Fruit fly (Drosophila melanogaster) whole organism, embryonic: Measurements from ENCODE around the gene PXo.

Experiments
- BEAF-32 ChIP-seq: fragments of 200-800 bp; sonication (Bioruptor generic); optimal IDR thresholded peaks from 3 replicates; lab custom pipeline; 2017; ENCODE audit warnings: missing biosample characterization, missing genetic modification characterization, mild to moderate bottlenecking, moderate library complexity, missing genetic modification reagents
- CG13775 ChIP-seq: fragments of 200-800 bp; sonication (Bioruptor generic); optimal IDR thresholded peaks from 3 replicates; lab custom pipeline; 2017; ENCODE audit warnings: missing biosample characterization, mild to moderate bottlenecking, missing genetic modification characterization
- CG15514 ChIP-seq: fragments of 200-800 bp; sonication (Bioruptor generic); optimal IDR thresholded peaks from 3 replicates; lab custom pipeline; 2017; ENCODE audit warnings: missing biosample characterization, missing genetic modification characterization, mild to moderate bottlenecking, moderate library complexity, missing genetic modification reagents
- CG17829 ChIP-seq: fragments of 200-800 bp; optimal IDR thresholded peaks from 2 replicates; lab custom pipeline; 2019; ENCODE audit warnings: missing biosample characterization, mild to moderate bottlenecking, missing genetic modification characterization, moderate library complexity
- CG18262 ChIP-seq: fragments of 200-800 bp; optimal IDR thresholded peaks from 3 replicates; lab custom pipeline; 2019; ENCODE audit warnings: missing biosample characterization, mild to moderate bottlenecking, missing genetic modification characterization, moderate library complexity
- CG2116 ChIP-seq: fragments of 200-800 bp; sonication (Bioruptor generic); optimal IDR thresholded peaks from 3 replicates; lab custom pipeline; 2018; ENCODE audit warnings: missing biosample characterization, mild to moderate bottlenecking, missing genetic modification characterization
- CG2712 ChIP-seq: fragments of 200-800 bp; optimal IDR thresholded peaks from 3 replicates; lab custom pipeline; 2019; ENCODE audit warnings: missing biosample characterization, mild to moderate bottlenecking, missing genetic modification characterization, moderate library complexity
- CG3838 ChIP-seq: fragments of 200-800 bp; sonication (Bioruptor generic); optimal IDR thresholded peaks from 3 replicates; lab custom pipeline; 2016; ENCODE audit warnings: missing biosample characterization, missing genetic modification characterization
- CG3847 ChIP-seq: fragments of 200-800 bp; sonication (Bioruptor generic); IDR thresholded peaks from 2 replicates; pipeline ENCODE4 v1.3.6; 2022; ENCODE audit warnings: missing biosample characterization, missing genetic modification characterization
- CG4617 ChIP-seq: fragments of 200-800 bp; sonication (Bioruptor generic); optimal IDR thresholded peaks from 3 replicates; lab custom pipeline; 2016; ENCODE audit warnings: missing biosample characterization, missing genetic modification characterization, borderline replicate concordance
- CG6272 ChIP-seq: fragments of 200-800 bp; sonication (Bioruptor generic); IDR thresholded peaks from 2 replicates; pipeline ENCODE4 v1.3.6; 2022; ENCODE audit warnings: missing biosample characterization, missing genetic modification characterization
- CG8944 ChIP-seq: fragments of 200-800 bp; sonication (Bioruptor generic); optimal IDR thresholded peaks from 3 replicates; lab custom pipeline; 2016; ENCODE audit warnings: missing biosample characterization, missing genetic modification characterization
- CG9437 ChIP-seq: fragments of 200-800 bp; sonication (Bioruptor generic); optimal IDR thresholded peaks from 2 replicates; lab custom pipeline; 2018; ENCODE audit warnings: missing biosample characterization, mild to moderate bottlenecking, missing genetic modification characterization
- CG9727 ChIP-seq: fragments of 200-800 bp; sonication (Bioruptor generic); optimal IDR thresholded peaks from 3 replicates; lab custom pipeline; 2017; ENCODE audit warnings: missing biosample characterization, mild to moderate bottlenecking, missing genetic modification characterization
- CG9797 ChIP-seq: fragments of 200-800 bp; sonication (Bioruptor generic); optimal IDR thresholded peaks from 3 replicates; lab custom pipeline; 2018; ENCODE audit warnings: missing biosample characterization, mild to moderate bottlenecking, missing genetic modification characterization
- CTCF ChIP-seq: fragments of 200-800 bp; sonication (Bioruptor generic); optimal IDR thresholded peaks from 2 replicates; lab custom pipeline; 2017; ENCODE audit warnings: missing biosample characterization, mild to moderate bottlenecking, missing genetic modification characterization, moderate library complexity
- Camta ChIP-seq: fragments of 200-800 bp; sonication (Bioruptor generic); optimal IDR thresholded peaks from 2 replicates; lab custom pipeline; 2016; ENCODE audit warnings: missing biosample characterization, missing genetic modification characterization
- CoRest ChIP-seq: fragments of 200-800 bp; sonication (Bioruptor generic); optimal IDR thresholded peaks from 3 replicates; lab custom pipeline; 2018; ENCODE audit warnings: missing biosample characterization, mild to moderate bottlenecking, missing genetic modification characterization, moderate library complexity
- Deaf1 ChIP-seq: fragments of 200-800 bp; optimal IDR thresholded peaks from 3 replicates; lab custom pipeline; 2019; ENCODE audit warnings: missing biosample characterization, mild to moderate bottlenecking, missing genetic modification characterization, moderate library complexity
- Dll ChIP-seq: fragments of 200-800 bp; sonication (Bioruptor generic); IDR thresholded peaks from 4 replicates; pipeline ENCODE4 v1.3.6; 2022; ENCODE audit warnings: missing biosample characterization, missing genetic modification characterization; ENCODE audit not compliant: partially characterized antibody
- Dref ChIP-seq: fragments of 200-800 bp; sonication (Bioruptor generic); IDR thresholded peaks from 2 replicates; pipeline ENCODE4 v1.3.6; 2022; ENCODE audit warnings: missing biosample characterization, missing genetic modification characterization
- Ets97D ChIP-seq: fragments of 200-800 bp; sonication (Bioruptor generic); optimal IDR thresholded peaks from 3 replicates; lab custom pipeline; 2016; ENCODE audit warnings: missing biosample characterization, missing genetic modification characterization
- HLH4C ChIP-seq: fragments of 200-800 bp; sonication (Bioruptor generic); IDR thresholded peaks from 3 replicates; pipeline ENCODE4 v1.3.6; 2022; ENCODE audit warnings: missing biosample characterization, missing genetic modification characterization; ENCODE audit not compliant: partially characterized antibody
- HmgZ ChIP-seq: fragments of 200-800 bp; sonication (Bioruptor generic); optimal IDR thresholded peaks from 2 replicates; lab custom pipeline; 2018; ENCODE audit warnings: missing biosample characterization, mild to moderate bottlenecking, missing genetic modification characterization
- Lhr ChIP-seq: fragments of 200-800 bp; sonication (Bioruptor generic); optimal IDR thresholded peaks from 3 replicates; lab custom pipeline; 2017; ENCODE audit warnings: mild to moderate bottlenecking, missing biosample characterization, missing genetic modification reagents, missing genetic modification characterization
- MBD-R2 ChIP-seq: fragments of 200-800 bp; sonication (Bioruptor generic); IDR thresholded peaks from 2 replicates; pipeline ENCODE4 v1.3.6; 2022; ENCODE audit warnings: missing biosample characterization, missing genetic modification characterization
- Mad ChIP-seq: fragments of 200-800 bp; sonication (Bioruptor generic); optimal IDR thresholded peaks from 2 replicates; lab custom pipeline; 2016; ENCODE audit warnings: missing biosample characterization, missing genetic modification characterization
- Max ChIP-seq: fragments of 200-800 bp; sonication (Bioruptor generic); optimal IDR thresholded peaks from 2 replicates; lab custom pipeline; 2016; ENCODE audit warnings: missing biosample characterization, mild to moderate bottlenecking, missing genetic modification characterization
- Myb ChIP-seq: fragments of 200-800 bp; sonication (Bioruptor generic); optimal IDR thresholded peaks from 2 replicates; lab custom pipeline; 2016; ENCODE audit warnings: missing biosample characterization, missing genetic modification characterization
- NC2α ChIP-seq: fragments of 200-800 bp; sonication (Bioruptor generic); optimal IDR thresholded peaks from 2 replicates; lab custom pipeline; 2016; ENCODE audit warnings: missing biosample characterization, missing genetic modification characterization
- Oli ChIP-seq: fragments of 200-800 bp; sonication (Bioruptor generic); optimal IDR thresholded peaks from 2 replicates; lab custom pipeline; 2018; ENCODE audit warnings: missing biosample characterization, mild to moderate bottlenecking, missing genetic modification characterization, moderate library complexity
- Scr ChIP-seq: fragments of 200-800 bp; sonication (Bioruptor generic); IDR thresholded peaks from 2 replicates; pipeline ENCODE4 v1.3.6; 2022; ENCODE audit warnings: missing biosample characterization, missing genetic modification characterization; ENCODE audit not compliant: partially characterized antibody
- Stat92E ChIP-seq, 3 experiments: fragments of >200 bp in 2 of 3; fragments of 200-800 bp in 1 of 3; sonication (Bioruptor generic) in 1 of 3; optimal IDR thresholded peaks; 2 replicates each; lab custom pipeline; 2017 to 2019; ENCODE audit warnings: missing biosample characterization in 3 of 3, missing genetic modification characterization in 3 of 3, mild to moderate bottlenecking in 1 of 3, moderate library complexity in 1 of 3
- amos ChIP-seq: fragments of 200-800 bp; sonication (Bioruptor generic); IDR thresholded peaks from 2 replicates; pipeline ENCODE4 v1.3.6; 2022; ENCODE audit warnings: missing biosample characterization, missing genetic modification characterization; ENCODE audit not compliant: partially characterized antibody
- ap ChIP-seq: fragments of 200-800 bp; sonication (Bioruptor generic); IDR thresholded peaks from 2 replicates; pipeline ENCODE4 v1.3.6; 2022; ENCODE audit warnings: missing biosample characterization, missing genetic modification characterization
- ash1 ChIP-seq: fragments of 200-800 bp; sonication (Bioruptor generic); optimal IDR thresholded peaks from 2 replicates; lab custom pipeline; 2018; ENCODE audit warnings: missing biosample characterization, mild to moderate bottlenecking, missing genetic modification characterization
- chinmo ChIP-seq: fragments of 200-800 bp; sonication (Bioruptor generic); IDR thresholded peaks from 4 replicates; pipeline ENCODE4 v1.3.6; 2022; ENCODE audit warnings: missing biosample characterization, missing genetic modification characterization; ENCODE audit not compliant: partially characterized antibody
- dm ChIP-seq: fragments of 200-800 bp; sonication (Bioruptor generic); optimal IDR thresholded peaks from 3 replicates; lab custom pipeline; 2016; ENCODE audit warnings: missing biosample characterization, missing genetic modification characterization
- gfzf ChIP-seq: fragments of 200-800 bp; sonication (Bioruptor generic); optimal IDR thresholded peaks from 2 replicates; lab custom pipeline; 2016; ENCODE audit warnings: missing biosample characterization, mild to moderate bottlenecking, missing genetic modification characterization, moderate library complexity
- hkb ChIP-seq, 2 experiments: fragments of 200-800 bp in 1 of 2; fragments of >200 bp in 1 of 2; sonication (Bioruptor generic) in 1 of 2; IDR thresholded peaks in 1 of 2; optimal IDR thresholded peaks in 1 of 2; 2 replicates each; pipeline versions ENCODE4 v1.3.6 to Lab custom; 2017 to 2022; ENCODE audit warnings: missing biosample characterization in 1 of 2, missing genetic modification characterization in 1 of 2
- knrl ChIP-seq: fragments of 200-800 bp; sonication (Bioruptor generic); IDR thresholded peaks from 3 replicates; pipeline ENCODE4 v1.3.6; 2022; ENCODE audit warnings: missing biosample characterization, missing genetic modification characterization; ENCODE audit not compliant: partially characterized antibody
- lola ChIP-seq, 3 experiments: fragments of >200 bp in 2 of 3; fragments of 200-800 bp in 1 of 3; sonication (Bioruptor generic) in 1 of 3; optimal IDR thresholded peaks; 2 replicates each; lab custom pipeline; 2017 to 2019; ENCODE audit warnings: missing biosample characterization in 3 of 3, missing genetic modification characterization in 3 of 3, mild to moderate bottlenecking in 1 of 3, moderate library complexity in 1 of 3
- phol ChIP-seq: fragments of 200-800 bp; sonication (Bioruptor generic); optimal IDR thresholded peaks from 3 replicates; lab custom pipeline; 2018; ENCODE audit warnings: missing biosample characterization, mild to moderate bottlenecking, missing genetic modification characterization, moderate library complexity
- row ChIP-seq: fragments of 200-800 bp; sonication (Bioruptor generic); IDR thresholded peaks from 3 replicates; pipeline ENCODE4 v1.3.6; 2022; ENCODE audit warnings: missing biosample characterization, missing genetic modification characterization
- sens ChIP-seq: fragments of 200-800 bp; sonication (Bioruptor generic); peaks from one replicate; lab custom pipeline; 2016; ENCODE audit warnings: missing biosample characterization, missing genetic modification characterization
- sima ChIP-seq: fragments of 200-800 bp; sonication (Bioruptor generic); optimal IDR thresholded peaks from 2 replicates; lab custom pipeline; 2016; ENCODE audit warnings: missing biosample characterization, missing genetic modification characterization
- sqz ChIP-seq: fragments of 200-800 bp; sonication (Bioruptor generic); optimal IDR thresholded peaks from 3 replicates; lab custom pipeline; 2018; ENCODE audit warnings: missing biosample characterization, mild to moderate bottlenecking, missing genetic modification characterization
- tin ChIP-seq: fragments of 200-800 bp; sonication (Bioruptor generic); optimal IDR thresholded peaks from 3 replicates; lab custom pipeline; 2016; ENCODE audit warnings: missing biosample characterization, missing genetic modification characterization
- unc-4 ChIP-seq: fragments of 200-800 bp; sonication (Bioruptor generic); IDR thresholded peaks from 2 replicates; pipeline ENCODE4 v1.3.6; 2022; ENCODE audit warnings: missing biosample characterization, missing genetic modification characterization; ENCODE audit not compliant: partially characterized antibody

PXo gene

DNA sequence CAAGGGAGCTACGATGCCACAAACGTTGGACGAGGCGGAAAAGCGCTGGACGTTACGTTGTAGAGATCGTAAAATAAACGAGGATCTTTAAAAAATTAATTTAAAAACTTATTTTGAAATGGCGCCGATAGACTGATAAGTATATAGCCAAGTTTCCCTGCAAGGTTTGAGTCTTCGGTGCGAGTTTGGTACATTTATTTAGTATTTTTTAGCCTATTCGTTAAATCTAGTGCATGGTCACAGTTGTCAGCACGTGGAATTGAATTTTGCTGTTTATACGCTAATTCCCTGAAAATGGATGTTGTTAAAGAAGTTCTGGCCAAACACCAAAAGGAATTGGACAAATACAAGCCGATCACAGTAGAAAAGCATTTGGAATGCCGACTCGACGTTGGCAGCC lies 21.8 kb downstream of the PXo start, which contains the start of gene CG32409 (continued):
- TF ChIP-seq Oli (tag; lab: Kevin White, UChicago) (no peak), unc-4 (0 out of 2 replicates have a peak, but pooled peaks have one; percentile 18), CG18262 (tag; lab: Kevin White, UChicago) (no peak), CG13775 (no peak), gfzf (GFP tag; lab: Kevin White, UChicago) (peak; percentile 97), HLH4C (GFP tag; lab: Robert Waterston, UW) (no peak), Dll (0 out of 4 replicates have a peak, but pooled peaks have one; percentile 35), CG3838 (GFP tag; lab: Kevin White, UChicago) (no peak), CG4617 (GFP tag; lab: Kevin White, UChicago) (peak; percentile 28), BEAF-32 (GFP tag; lab: Kevin White, UChicago) (peak; percentile 52), row (GFP tag; lab: Robert Waterston, UW) (0 out of 3 replicates have a peak, but pooled peaks have one; percentile 9), knrl (GFP tag; lab: Robert Waterston, UW) (0 out of 3 replicates have a peak, but pooled peaks have one; percentile 15), phol (peak; percentile 75), Deaf1 (tag; lab: Kevin White, UChicago) (no peak), Camta (GFP tag; lab: Kevin White, UChicago) (no peak), CoRest (tag; lab: Kevin White, UChicago) (no peak), CG17829 (tag; lab: Kevin White, UChicago) (peak; percentile 27), CG9797 (GFP tag; lab: Kevin White, UChicago) (peak; percentile 80), Dref (peak; percentile 88), Myb (GFP tag; lab: Kevin White, UChicago) (peak; percentile 76), CTCF (GFP tag; lab: Kevin White, UChicago) (peak; percentile 6), sima (GFP tag; lab: Kevin White, UChicago) (no peak), CG9727 (GFP tag; lab: Kevin White, UChicago) (no peak), tin (GFP tag; lab: Kevin White, UChicago) (no peak), sens (GFP tag; lab: Kevin White, UChicago) (peak; percentile 39), Ets97D (peak; percentile 66), CG6272 (GFP tag; lab: Robert Waterston, UW) (no peak), dm (GFP tag; lab: Kevin White, UChicago) (peak; percentile 99), CG9437 (GFP tag; lab: Kevin White, UChicago) (no peak), Lhr (GFP tag; lab: Kevin White, UChicago) (peak; percentile 72), Stat92E (GFP tag; optimal IDR thresholded peaks at IDR 0.05; lab: Kevin White, UChicago) (peak in 1 of 3 experiments; percentile 62), ap (no peak), MBD-R2 (GFP tag; lab: Robert Waterston, UW) (peak; percentile 70), ash1 (GFP tag; lab: Kevin White, UChicago) (no peak), Max (GFP tag; lab: Kevin White, UChicago) (peak; percentile 96), CG8944 (GFP tag; lab: Kevin White, UChicago) (no peak), CG2712 (tag; lab: Kevin White, UChicago) (peak; percentile 47), Scr (GFP tag; lab: Robert Waterston, UW) (0 out of 2 replicates have a peak, but pooled peaks have one; percentile 17), NC2α (GFP tag; lab: Kevin White, UChicago) (no peak), CG2116 (peak; percentile 68), Mad (peak; percentile 25), CG15514 (peak; percentile 62), hkb (optimal IDR thresholded peaks at IDR 0.05; lab: Kevin White, UChicago) (peak; percentile 47), hkb (GFP tag; IDR thresholded peaks at IDR 0.05; lab: Robert Waterston, UW) (no peak), amos (peak; percentile 39; the same call in 1 of the 2 replicates), sqz (GFP tag; lab: Kevin White, UChicago) (no peak), CG3847 (peak; percentile 58; the same call in 1 of the 2 replicates), lola (GFP tag; optimal IDR thresholded peaks at IDR 0.05; lab: Kevin White, UChicago) (no peak), chinmo (0 out of 4 replicates have a peak, but pooled peaks have one; percentile 36), HmgZ (tag; lab: Kevin White, UChicago) (peak; percentile 55)
